Worm (Caenorhabditis elegans): ENCODE data around the gene W03F8.6.

The W03F8.6 gene

DNA sequence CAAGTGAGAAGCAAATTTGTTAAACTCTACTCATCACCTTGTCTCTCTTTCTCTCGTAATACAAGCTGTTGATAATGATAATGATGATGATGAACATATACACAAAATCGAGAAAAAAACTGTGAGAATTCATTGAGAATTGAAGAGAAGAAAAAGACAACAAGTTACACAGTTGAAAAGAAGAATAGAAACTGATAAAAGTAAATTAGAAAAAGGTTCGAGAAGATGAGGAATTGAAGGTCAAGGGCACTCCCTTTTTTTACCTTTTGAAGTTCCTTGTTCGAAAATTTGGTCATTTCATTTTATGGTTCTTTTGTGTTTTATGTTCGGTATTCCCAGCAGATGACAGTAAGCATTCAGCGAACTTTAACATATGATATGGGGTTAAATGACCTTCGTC lies 30.0 kb upstream of the W03F8.6 start:
- TF ChIP-seq T20F7.1 (GFP tag; optimal IDR thresholded peaks at IDR 0.05) (no peak), nhr-28 (tag; optimal IDR thresholded peaks at IDR 0.05) (peak; percentile 48), dve-1 (tag; optimal IDR thresholded peaks at IDR 0.05; ENCODE audit: insufficient read depth) (peak; percentile 7), nhr-25 (tag; optimal IDR thresholded peaks at IDR 0.05; ENCODE audit: borderline replicate concordance, insufficient read depth) (peak; percentile 49), nhr-76 (tag; optimal IDR thresholded peaks at IDR 0.05) (peak; percentile 15), ceh-28 (tag; optimal IDR thresholded peaks at IDR 0.05) (no peak), zip-11 (GFP tag; IDR thresholded peaks at IDR 0.05) (no peak), cey-2 (tag; optimal IDR thresholded peaks at IDR 0.05; ENCODE audit: borderline replicate concordance, insufficient read depth) (peak; percentile 49)

DNA sequence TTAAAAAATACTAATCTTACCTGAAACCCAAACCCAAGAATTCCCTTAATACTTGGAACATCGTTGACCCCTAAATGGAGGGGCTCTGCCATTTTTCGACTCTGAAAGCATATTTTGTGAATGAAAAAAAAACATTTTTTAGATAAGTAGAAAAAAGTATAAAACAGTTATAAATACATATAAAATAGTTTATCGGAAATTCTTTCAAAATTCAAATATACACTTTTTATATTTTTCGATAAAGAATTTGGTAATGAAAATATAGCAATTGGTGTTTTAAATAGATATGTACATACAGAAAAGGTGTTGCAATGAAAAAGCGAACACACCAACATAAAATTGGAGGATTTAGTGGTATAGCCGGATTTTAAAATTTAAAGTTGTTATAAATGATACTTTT lies 28.7 kb upstream of the W03F8.6 start, which contains the start of gene Y59E9AL.4:
Y59E9AL.4 (minus strand) TSS at position 101 of the 400 bp plus-strand sequence.
- TF ChIP-seq Y5F2A.4 (GFP tag; optimal IDR thresholded peaks at IDR 0.05) (no peak), nhr-77 (tag; optimal IDR thresholded peaks at IDR 0.05) (no peak), zfp-3 (GFP tag; conservative IDR thresholded peaks at IDR 0.05) (no peak), lin-15B (tag; optimal IDR thresholded peaks at IDR 0.05) (no peak), hlh-30 (tag; optimal IDR thresholded peaks at IDR 0.05; ENCODE audit: insufficient read depth) (no peak), mep-1 (tag; optimal IDR thresholded peaks at IDR 0.05) (no peak), unc-130 (GFP tag; optimal IDR thresholded peaks at IDR 0.05) (no peak), cey-2 (tag; optimal IDR thresholded peaks at IDR 0.05; ENCODE audit: borderline replicate concordance, insufficient read depth) (no peak), nhr-10 (tag; optimal IDR thresholded peaks at IDR 0.05) (no peak), zfp-2 (tag; optimal IDR thresholded peaks at IDR 0.05) (no peak), Y75B8A.6 (GFP tag; IDR thresholded peaks at IDR 0.05) (no peak), unc-39 (tag; optimal IDR thresholded peaks at IDR 0.05) (no peak), T26A8.4 (GFP tag; IDR thresholded peaks at IDR 0.05) (no peak)

DNA sequence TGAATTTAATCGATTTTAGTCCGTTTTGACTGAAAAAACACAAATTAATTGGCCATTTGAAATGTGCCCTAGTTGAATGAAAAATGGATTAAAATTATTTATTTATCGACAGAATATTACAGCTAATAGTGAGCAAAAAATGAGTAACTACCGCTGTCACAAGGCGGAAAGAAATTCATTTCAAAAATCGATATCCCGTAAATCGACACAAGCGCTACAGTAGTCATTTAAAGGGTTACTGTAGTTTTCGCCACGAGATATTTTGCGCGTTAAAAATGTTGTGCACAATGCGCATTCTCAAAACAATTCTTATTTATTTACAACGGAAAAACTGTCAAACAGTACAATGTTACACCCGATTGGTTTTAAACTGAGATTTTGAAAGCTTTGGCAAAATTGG lies 24.2 kb upstream of the W03F8.6 start:
- TF ChIP-seq set-16 (GFP tag; IDR thresholded peaks at IDR 0.05): no peak
- no peak for TF ChIP-seq saeg-2 (GFP tag; IDR thresholded peaks at IDR 0.05)
- TF ChIP-seq nhr-10 (tag; optimal IDR thresholded peaks at IDR 0.05): no peak
- peak; percentile 53 for TF ChIP-seq aha-1 (tag)
- TF ChIP-seq R02D3.7 (tag; optimal IDR thresholded peaks at IDR 0.05): peak; percentile 9
- peak in 1 of 2 experiments; percentile 8 for TF ChIP-seq lsy-2 (tag; optimal IDR thresholded peaks at IDR 0.05)
- TF ChIP-seq arid-1 (GFP tag; conservative IDR thresholded peaks at IDR 0.05): no peak
- 0 out of 2 replicates have a peak, but pooled peaks have one; percentile 43 for TF ChIP-seq snpc-1.2 (GFP tag; IDR thresholded peaks at IDR 0.05)
- TF ChIP-seq mep-1 (tag; optimal IDR thresholded peaks at IDR 0.05): peak; percentile 5
- TF ChIP-seq hlh-30 (tag; optimal IDR thresholded peaks at IDR 0.05; ENCODE audit: insufficient read depth): no peak
- peak; percentile 41 for TF ChIP-seq lin-38 (GFP tag; IDR thresholded peaks at IDR 0.05)
- TF ChIP-seq vab-7 (GFP tag; IDR thresholded peaks at IDR 0.05): no peak

DNA sequence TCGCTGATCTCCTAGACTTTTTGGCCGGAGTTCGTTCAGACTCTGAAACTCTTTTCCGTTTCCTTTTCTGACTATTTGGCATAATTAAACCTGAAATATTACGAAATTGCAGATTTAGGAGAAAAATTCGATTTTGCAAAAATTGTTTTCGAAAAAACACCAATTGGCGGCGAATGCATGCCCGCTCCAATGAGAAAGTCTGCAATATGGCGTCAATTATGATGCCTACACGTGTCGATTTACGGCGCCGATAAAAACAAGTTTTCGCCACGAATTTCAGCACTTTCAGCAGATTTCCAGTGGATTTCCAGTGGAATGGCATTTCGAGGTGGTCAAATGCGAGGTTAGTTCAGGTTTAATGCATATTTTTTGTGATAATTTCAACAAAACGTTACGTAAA lies 23.0 kb upstream of the W03F8.6 start, which contains the start of the genes Y59E9AL.36 and nbet-1:
Y59E9AL.36 (minus strand) TSS at position 92 of the 400 bp plus-strand sequence.
nbet-1 (plus strand) TSS at position 112 of the 400 bp plus-strand sequence.
- TF ChIP-seq daf-12 (tag; optimal IDR thresholded peaks at IDR 0.05) (no peak), gei-8 (GFP tag; optimal IDR thresholded peaks at IDR 0.05) (no peak), jun-1 (tag; optimal IDR thresholded peaks at IDR 0.05) (no peak), mxl-2 (GFP tag; conservative IDR thresholded peaks at IDR 0.05) (no peak), F49E8.2 (tag; optimal IDR thresholded peaks at IDR 0.05; ENCODE audit: borderline replicate concordance) (no peak), duxl-1 (tag; optimal IDR thresholded peaks at IDR 0.05; ENCODE audit: poor library complexity) (peak; percentile 46), F37D6.2 (tag; optimal IDR thresholded peaks at IDR 0.05) (no peak), mes-2 (tag; optimal IDR thresholded peaks at IDR 0.05; ENCODE audit: poor library complexity, severe bottlenecking) (peak; percentile 86), nhr-28 (tag; optimal IDR thresholded peaks at IDR 0.05) (peak; percentile 59), sdz-12 (GFP tag; optimal IDR thresholded peaks at IDR 0.05) (no peak), ZK337.2 (GFP tag; IDR thresholded peaks at IDR 0.05) (no peak), fkh-10 (GFP tag; optimal IDR thresholded peaks at IDR 0.05) (no peak), madf-9 (GFP tag; conservative IDR thresholded peaks at IDR 0.05) (no peak), hlh-30 (tag; optimal IDR thresholded peaks at IDR 0.05; ENCODE audit: insufficient read depth) (peak; percentile 66), snpc-1.2 (GFP tag; IDR thresholded peaks at IDR 0.05) (peak; percentile 89), dve-1 (tag; optimal IDR thresholded peaks at IDR 0.05; ENCODE audit: insufficient read depth) (no peak), vab-7 (GFP tag; IDR thresholded peaks at IDR 0.05) (no peak), ztf-7 (tag; optimal IDR thresholded peaks at IDR 0.05) (no peak), pqm-1 (tag; optimal IDR thresholded peaks at IDR 0.05) (peak; percentile 5), Y48G9A.11 (GFP tag; IDR thresholded peaks at IDR 0.05) (no peak), unc-130 (GFP tag; optimal IDR thresholded peaks at IDR 0.05) (no peak), hif-1 (tag; optimal IDR thresholded peaks at IDR 0.05) (peak in 1 of 2 experiments; percentile 29)
